Fruit fly (Drosophila melanogaster) S2 (cell line): Measurements from ENCODE around the gene kek4.

ENCODE experiments used
- CG8478 ChIP-seq: fragments of >200 bp; optimal IDR thresholded peaks from 2 replicates; lab custom pipeline; 2018
- CTCF ChIP-seq, 2 experiments: fragments of >200 bp; optimal IDR thresholded peaks; 2 replicates each; lab custom pipeline; 2018

dm6 chr2L:13258702-13259101 lies 43.6 kb upstream of the kek4 start:
- no peak for TF ChIP-seq CG8478 (lab: Kevin White, UChicago)
- no peak for TF ChIP-seq CTCF (optimal IDR thresholded peaks at IDR 0.05; lab: Kevin White, UChicago)
